Worm (Caenorhabditis elegans): ENCODE results near the gene C05B5.4.

Gene C05B5.4

ce11 chrIII:10012136-10012535 is 18.5 kb downstream of the C05B5.4 start, which contains the start of gene C05B5.16:
Gene C05B5.16, plus strand, starts transcription at chrIII:10012436.
- TF ChIP-seq F10B5.3 (tag; optimal IDR thresholded peaks at IDR 0.05): no peak
- TF ChIP-seq sdz-12 (GFP tag; optimal IDR thresholded peaks at IDR 0.05): no peak
- TF ChIP-seq fkh-10 (GFP tag; optimal IDR thresholded peaks at IDR 0.05): no peak
- TF ChIP-seq T26A8.4 (GFP tag; IDR thresholded peaks at IDR 0.05): no peak
- no peak for TF ChIP-seq nhr-48 (tag; optimal IDR thresholded peaks at IDR 0.05)
- TF ChIP-seq ceh-62 (tag; optimal IDR thresholded peaks at IDR 0.05): no peak
- no peak for TF ChIP-seq nhr-41 (GFP tag; IDR thresholded peaks at IDR 0.05)
- TF ChIP-seq nhr-10 (tag; optimal IDR thresholded peaks at IDR 0.05): no peak
- TF ChIP-seq mxl-3 (GFP tag; optimal IDR thresholded peaks at IDR 0.05): no peak
- no peak for TF ChIP-seq mdt-29 (GFP tag; IDR thresholded peaks at IDR 0.05)
- TF ChIP-seq zfp-2 (tag; optimal IDR thresholded peaks at IDR 0.05): no peak
- TF ChIP-seq php-3 (GFP tag; IDR thresholded peaks at IDR 0.05): no peak
- TF ChIP-seq nhr-111 (GFP tag; optimal IDR thresholded peaks at IDR 0.05): no peak
- TF ChIP-seq hif-1 (tag; optimal IDR thresholded peaks at IDR 0.05): no peak

- TF ChIP-seq daf-19 (GFP tag; conservative IDR thresholded peaks at IDR 0.05) (no peak), zfp-3 (GFP tag; conservative IDR thresholded peaks at IDR 0.05) (no peak), madf-9 (GFP tag; conservative IDR thresholded peaks at IDR 0.05) (no peak), aha-1 (tag) (peak; percentile 32), fkh-10 (GFP tag; optimal IDR thresholded peaks at IDR 0.05) (peak; percentile 37), zag-1 (tag; optimal IDR thresholded peaks at IDR 0.05) (no peak), unc-130 (GFP tag; optimal IDR thresholded peaks at IDR 0.05) (no peak), daf-12 (tag; optimal IDR thresholded peaks at IDR 0.05) (no peak), ceh-62 (tag; optimal IDR thresholded peaks at IDR 0.05) (no peak), nhr-77 (tag; optimal IDR thresholded peaks at IDR 0.05) (no peak), saeg-2 (GFP tag; IDR thresholded peaks at IDR 0.05) (no peak), lir-3 (tag; optimal IDR thresholded peaks at IDR 0.05) (no peak), lin-15B (tag; optimal IDR thresholded peaks at IDR 0.05) (no peak), lin-13 (GFP tag; optimal IDR thresholded peaks at IDR 0.05) (no peak), mxl-3 (GFP tag; optimal IDR thresholded peaks at IDR 0.05) (no peak), gei-8 (GFP tag; optimal IDR thresholded peaks at IDR 0.05) (no peak), dmd-9 (GFP tag; IDR thresholded peaks at IDR 0.05) (no peak), daf-16 (GFP tag; optimal IDR thresholded peaks at IDR 0.05) (no peak), daf-16 (tag; optimal IDR thresholded peaks at IDR 0.05) (no peak), unc-39 (tag; optimal IDR thresholded peaks at IDR 0.05) (no peak), unc-62 (GFP tag; optimal IDR thresholded peaks at IDR 0.05 in 1 of 2) (peak in 1 of 2 experiments; percentile 95), unc-62 (tag; optimal IDR thresholded peaks at IDR 0.05) (no peak), zfp-2 (tag; optimal IDR thresholded peaks at IDR 0.05) (no peak), dmd-8 (GFP tag; IDR thresholded peaks at IDR 0.05) (no peak), pha-4 (GFP tag; IDR thresholded peaks at IDR 0.05) (no peak), pha-4 (tag; optimal IDR thresholded peaks at IDR 0.05) (no peak), mdl-1 (tag; optimal IDR thresholded peaks at IDR 0.05) (peak in 1 of 2 experiments; percentile 85), hmg-1.1 (GFP tag; IDR thresholded peaks at IDR 0.05) (peak; percentile 64), sdz-12 (GFP tag; optimal IDR thresholded peaks at IDR 0.05) (no peak), ces-1 (GFP tag; optimal IDR thresholded peaks at IDR 0.05) (no peak), D1046.2 (GFP tag; IDR thresholded peaks at IDR 0.05) (no peak), nhr-6 (tag; optimal IDR thresholded peaks at IDR 0.05) (no peak), rbr-2 (tag; optimal IDR thresholded peaks at IDR 0.05) (peak; percentile 56), lsy-2 (tag; optimal IDR thresholded peaks at IDR 0.05) (peak; percentile 45 to 53), lin-38 (GFP tag; IDR thresholded peaks at IDR 0.05) (no peak), nhr-10 (tag; optimal IDR thresholded peaks at IDR 0.05) (no peak), hlh-30 (tag; optimal IDR thresholded peaks at IDR 0.05; ENCODE audit: insufficient read depth) (peak; percentile 89)
Measured at ce11 chrIII:10016413-10017051, 22.8 kb downstream of the C05B5.4 start, which contains the start of gene rgs-1. Gene rgs-1, minus strand, starts transcription at chrIII:10016558.
